Worm (Caenorhabditis elegans): ENCODE results near the gene srh-75.

Gene srh-75

ce11 chrV:11073354-11073753 lies 16.4 kb upstream of the srh-75 start:
- TF ChIP-seq egl-27 (tag; optimal IDR thresholded peaks at IDR 0.05), result no peak
- TF ChIP-seq ceh-90 (tag; optimal IDR thresholded peaks at IDR 0.05), result no peak
- TF ChIP-seq sup-37 (GFP tag; optimal IDR thresholded peaks at IDR 0.05), result no peak
- no peak for TF ChIP-seq elt-2 (tag; optimal IDR thresholded peaks at IDR 0.05)
- peak in 1 of 2 experiments; percentile 36 for TF ChIP-seq lsy-2 (tag; optimal IDR thresholded peaks at IDR 0.05)
- no peak for TF ChIP-seq nhr-47 (tag; optimal IDR thresholded peaks at IDR 0.05)
- peak; percentile 7 for TF ChIP-seq dsc-1 (tag; optimal IDR thresholded peaks at IDR 0.05)
- no peak for TF ChIP-seq ceh-8 (GFP tag; optimal IDR thresholded peaks at IDR 0.05)
- TF ChIP-seq sox-4 (tag; optimal IDR thresholded peaks at IDR 0.05), result no peak
- TF ChIP-seq lin-13 (GFP tag; optimal IDR thresholded peaks at IDR 0.05), result no peak
- TF ChIP-seq skn-1 (tag; optimal IDR thresholded peaks at IDR 0.05), result no peak
- peak; percentile 73 for TF ChIP-seq rnt-1 (tag; optimal IDR thresholded peaks at IDR 0.05)
- no peak for TF ChIP-seq efl-1 (optimal IDR thresholded peaks at IDR 0.05)
- peak in 1 of 2 experiments; percentile 49 for TF ChIP-seq efl-1 (GFP tag; optimal IDR thresholded peaks at IDR 0.05 in 1 of 2)
- TF ChIP-seq alr-1 (tag; optimal IDR thresholded peaks at IDR 0.05; ENCODE audit: borderline replicate concordance), result no peak
- no peak for TF ChIP-seq lin-15B (tag; optimal IDR thresholded peaks at IDR 0.05)
- TF ChIP-seq ceh-82 (tag; optimal IDR thresholded peaks at IDR 0.05), result no peak
- TF ChIP-seq ztf-11 (tag; optimal IDR thresholded peaks at IDR 0.05), result no peak
- no peak for TF ChIP-seq vab-15 (tag; optimal IDR thresholded peaks at IDR 0.05)
- TF ChIP-seq lin-14 (GFP tag; optimal IDR thresholded peaks at IDR 0.05), result peak; percentile 72
- TF ChIP-seq swsn-7 (tag; optimal IDR thresholded peaks at IDR 0.05), result no peak
- no peak for TF ChIP-seq pqm-1 (tag; optimal IDR thresholded peaks at IDR 0.05)
- no peak for TF ChIP-seq Y116A8C.19 (tag; optimal IDR thresholded peaks at IDR 0.05; ENCODE audit: borderline replicate concordance)
- TF ChIP-seq pag-3 (tag; optimal IDR thresholded peaks at IDR 0.05; ENCODE audit: borderline replicate concordance, insufficient read depth), result peak; percentile 82
- TF ChIP-seq unc-62 (GFP tag; optimal IDR thresholded peaks at IDR 0.05), result no peak
- no peak for TF ChIP-seq nhr-76 (tag; optimal IDR thresholded peaks at IDR 0.05)
- no peak for TF ChIP-seq lin-39 (tag; optimal IDR thresholded peaks at IDR 0.05)
- peak; percentile 57 for TF ChIP-seq nhr-71 (tag; optimal IDR thresholded peaks at IDR 0.05)
- no peak for TF ChIP-seq unc-30 (tag; optimal IDR thresholded peaks at IDR 0.05)
- TF ChIP-seq fkh-8 (tag; optimal IDR thresholded peaks at IDR 0.05), result no peak
- TF ChIP-seq lir-3 (tag; optimal IDR thresholded peaks at IDR 0.05; ENCODE audit: poor library complexity), result no peak
- peak; percentile 14 for TF ChIP-seq tbx-2 (tag; optimal IDR thresholded peaks at IDR 0.05)
- no peak for TF ChIP-seq ets-5 (GFP tag; IDR thresholded peaks at IDR 0.05)
- no peak for TF ChIP-seq hlh-4 (tag; optimal IDR thresholded peaks at IDR 0.05)
- TF ChIP-seq snu-23 (GFP tag; optimal IDR thresholded peaks at IDR 0.05), result peak; percentile 9
- TF ChIP-seq ztf-4 (tag; optimal IDR thresholded peaks at IDR 0.05), result no peak
- TF ChIP-seq nhr-19 (GFP tag; conservative IDR thresholded peaks at IDR 0.05), result peak; percentile 49
- no peak for TF ChIP-seq nhr-12 (tag; optimal IDR thresholded peaks at IDR 0.05)
- no peak for TF ChIP-seq F16B12.6 (tag; optimal IDR thresholded peaks at IDR 0.05)
- no peak for TF ChIP-seq snpc-4 (tag; optimal IDR thresholded peaks at IDR 0.05)

DNA sequence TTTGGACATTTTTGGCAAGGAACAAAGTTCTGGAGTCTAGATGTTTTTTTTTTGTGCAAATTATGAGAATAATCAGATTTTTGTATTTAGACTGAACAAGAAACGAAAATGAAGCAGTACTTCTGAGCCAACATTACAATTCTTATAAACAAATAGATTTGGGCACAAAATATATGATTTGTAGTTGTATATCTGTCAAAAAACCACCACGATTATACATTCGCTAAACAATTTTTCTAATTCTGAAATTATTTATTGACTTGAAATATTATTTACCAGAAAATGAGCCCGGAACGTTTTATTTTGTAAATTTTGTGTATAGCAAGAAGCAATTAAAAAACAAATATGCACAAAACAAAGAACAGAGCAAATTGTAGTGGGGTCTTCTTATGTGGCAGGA lies 14.5 kb upstream of the srh-75 start:
- TF ChIP-seq isw-1 (GFP tag; IDR thresholded peaks at IDR 0.05) (no peak), nhr-19 (GFP tag; conservative IDR thresholded peaks at IDR 0.05) (0 out of 2 replicates have a peak, but pooled peaks have one; percentile 2), nhr-11 (tag; optimal IDR thresholded peaks at IDR 0.05) (peak; percentile 27), aly-2 (tag; optimal IDR thresholded peaks at IDR 0.05) (peak; percentile 95)
